Worm (Caenorhabditis elegans) whole organism, L4 larva: ENCODE data around the gene T28A8.2.

Experiments
- D1046.2 ChIP-seq: fragments of 200-800 bp; sonication (Bioruptor generic); IDR thresholded peaks from 2 replicates; pipeline ENCODE4 v1.3.6; 2022; ENCODE audit warnings: missing genetic modification characterization, missing compliant biosample characterization
- F10B5.3 ChIP-seq: sonication (generic microtip); optimal IDR thresholded peaks from 2 replicates; lab custom pipeline; 2016; ENCODE audit warnings: mild to moderate bottlenecking, missing genetic modification characterization, missing compliant biosample characterization
- F37D6.2 ChIP-seq: sonication (generic microtip); optimal IDR thresholded peaks from 2 replicates; lab custom pipeline; 2016; ENCODE audit warnings: mild to moderate bottlenecking, missing genetic modification characterization, missing compliant biosample characterization
- F49E8.2 ChIP-seq: sonication (generic microtip); optimal IDR thresholded peaks from 2 replicates; lab custom pipeline; 2016; ENCODE audit warnings: missing compliant biosample characterization, mild to moderate bottlenecking, missing genetic modification characterization, borderline replicate concordance
- T20F7.1 ChIP-seq: fragments of 200-800 bp; sonication (Bioruptor generic); optimal IDR thresholded peaks from 2 replicates; lab custom pipeline; 2018; ENCODE audit warnings: mild to moderate bottlenecking, missing genetic modification characterization, missing compliant biosample characterization
- Y48G9A.11 ChIP-seq: fragments of 200-800 bp; sonication (Bioruptor generic); IDR thresholded peaks from 2 replicates; pipeline ENCODE4 v1.3.6; 2022; ENCODE audit warnings: missing genetic modification reagents, missing genetic modification characterization, missing compliant biosample characterization
- Y5F2A.4 ChIP-seq: fragments of 200-800 bp; sonication (Bioruptor generic); optimal IDR thresholded peaks from 2 replicates; lab custom pipeline; 2018; ENCODE audit warnings: mild to moderate bottlenecking, missing genetic modification characterization, missing compliant biosample characterization
- Y75B8A.6 ChIP-seq: fragments of 200-800 bp; sonication (Bioruptor generic); IDR thresholded peaks from 2 replicates; pipeline ENCODE4 v1.3.6; 2022; ENCODE audit warnings: missing genetic modification reagents, missing genetic modification characterization, missing compliant biosample characterization
- aha-1 ChIP-seq: fragments of 150-350 bp; peaks from one replicate; lab custom pipeline; 2014; ENCODE audit warnings: missing biosample characterization, missing genetic modification characterization
- attf-4 ChIP-seq: sonication (generic microtip); optimal IDR thresholded peaks from 3 replicates; lab custom pipeline; 2017; ENCODE audit warnings: missing biosample characterization, missing genetic modification characterization
- ceh-20 ChIP-seq: fragments of 200-800 bp; sonication (Bioruptor generic); IDR thresholded peaks from 2 replicates; pipeline ENCODE4 v1.3.6; 2022; ENCODE audit warnings: missing genetic modification reagents, missing genetic modification characterization, missing compliant biosample characterization
- ceh-32 ChIP-seq: sonication (generic microtip); optimal IDR thresholded peaks from 2 replicates; lab custom pipeline; 2016; ENCODE audit warnings: mild to moderate bottlenecking, missing genetic modification characterization, missing compliant biosample characterization; ENCODE audit not compliant: poor library complexity
- daf-16 ChIP-seq, 3 experiments: sonication (generic microtip); optimal IDR thresholded peaks; 2 replicates each; lab custom pipeline; 2016 to 2017; ENCODE audit warnings: missing genetic modification characterization in 3 of 3, missing genetic modification reagents in 3 of 3, mild to moderate bottlenecking in 2 of 3, missing compliant biosample characterization in 2 of 3, missing biosample characterization in 1 of 3, moderate library complexity in 1 of 3
- dmd-6 ChIP-seq: fragments of 200-800 bp; sonication (Bioruptor generic); IDR thresholded peaks from 2 replicates; pipeline ENCODE4 v1.3.6; 2022; ENCODE audit warnings: missing genetic modification reagents, missing genetic modification characterization, missing compliant biosample characterization
- duxl-1 ChIP-seq: sonication (generic microtip); optimal IDR thresholded peaks from 2 replicates; lab custom pipeline; 2016; ENCODE audit warnings: mild to moderate bottlenecking, missing genetic modification characterization, moderate library complexity, missing compliant biosample characterization; ENCODE audit not compliant: poor library complexity
- dve-1 ChIP-seq: sonication (generic microtip); optimal IDR thresholded peaks from 2 replicates; lab custom pipeline; 2017; ENCODE audit warnings: antibody characterized with exemption, mild to moderate bottlenecking, missing genetic modification characterization, missing compliant biosample characterization; ENCODE audit not compliant: insufficient read depth
- egl-27 ChIP-seq: sonication (generic microtip); optimal IDR thresholded peaks from 3 replicates; lab custom pipeline; 2017; ENCODE audit warnings: missing biosample characterization, missing genetic modification reagents, missing genetic modification characterization
- egl-43 ChIP-seq: fragments of 200-800 bp; sonication (Bioruptor generic); IDR thresholded peaks from 2 replicates; pipeline ENCODE4 v1.3.6; 2022; ENCODE audit warnings: missing genetic modification reagents, missing genetic modification characterization, missing compliant biosample characterization
- gei-8 ChIP-seq: fragments of 200-800 bp; sonication (Bioruptor generic); optimal IDR thresholded peaks from 2 replicates; lab custom pipeline; 2018; ENCODE audit warnings: mild to moderate bottlenecking, missing genetic modification characterization, missing compliant biosample characterization
- hlh-11 ChIP-seq: fragments of 200-800 bp; sonication (Bioruptor generic); optimal IDR thresholded peaks from 2 replicates; lab custom pipeline; 2018; ENCODE audit warnings: mild to moderate bottlenecking, missing genetic modification characterization, missing compliant biosample characterization
- hmg-1.1 ChIP-seq: fragments of 200-800 bp; sonication (Bioruptor generic); IDR thresholded peaks from 2 replicates; pipeline ENCODE4 v1.3.6; 2022; ENCODE audit warnings: missing genetic modification reagents, missing genetic modification characterization, missing compliant biosample characterization
- lin-1 ChIP-seq: fragments of 200-800 bp; sonication (Bioruptor generic); IDR thresholded peaks from 2 replicates; pipeline ENCODE4 v1.3.6; 2022; ENCODE audit warnings: missing genetic modification reagents, missing genetic modification characterization, missing compliant biosample characterization
- madf-9 ChIP-seq: fragments of 200-800 bp; sonication (Bioruptor generic); conservative IDR thresholded peaks from 2 replicates; pipeline ENCODE4 v1.3.6; 2022; ENCODE audit warnings: missing genetic modification reagents, missing genetic modification characterization, missing compliant biosample characterization
- mdt-29 ChIP-seq: fragments of 200-800 bp; sonication (Bioruptor generic); IDR thresholded peaks from 2 replicates; pipeline ENCODE4 v1.3.6; 2022; ENCODE audit warnings: missing genetic modification reagents, missing genetic modification characterization, missing compliant biosample characterization
- mes-2 ChIP-seq: sonication (generic microtip); optimal IDR thresholded peaks from 2 replicates; lab custom pipeline; 2016; ENCODE audit warnings: missing genotype, mild to moderate bottlenecking, missing genetic modification characterization, missing compliant biosample characterization; ENCODE audit not compliant: poor library complexity, severe bottlenecking
- nhr-237 ChIP-seq: sonication (generic microtip); optimal IDR thresholded peaks from 2 replicates; lab custom pipeline; 2017; ENCODE audit warnings: missing biosample characterization, missing genetic modification characterization
- nhr-25 ChIP-seq: sonication (generic microtip); optimal IDR thresholded peaks from 2 replicates; lab custom pipeline; 2017; ENCODE audit warnings: missing genetic modification characterization, mild to moderate bottlenecking, missing compliant biosample characterization, antibody characterized with exemption, moderate library complexity, borderline replicate concordance; ENCODE audit not compliant: insufficient read depth
- nhr-28 ChIP-seq: fragments of 150-350 bp; optimal IDR thresholded peaks from 2 replicates; lab custom pipeline; 2014; ENCODE audit warnings: missing biosample characterization, missing genetic modification characterization
- pha-4 ChIP-seq, 2 experiments: fragments of 150-350 bp in 1 of 2; fragments of 200-800 bp in 1 of 2; sonication (Bioruptor generic) in 1 of 2; IDR thresholded peaks in 1 of 2; optimal IDR thresholded peaks in 1 of 2; 2 replicates each; pipeline versions ENCODE4 v1.3.6 to Lab custom; 2014 to 2022; ENCODE audit warnings: missing genetic modification characterization in 2 of 2, missing genetic modification reagents in 2 of 2, missing biosample characterization in 1 of 2, missing compliant biosample characterization in 1 of 2
- php-3 ChIP-seq: fragments of 200-800 bp; sonication (Bioruptor generic); IDR thresholded peaks from 2 replicates; pipeline ENCODE4 v1.3.6; 2022; ENCODE audit warnings: missing genetic modification reagents, missing genetic modification characterization, missing compliant biosample characterization
- pqm-1 ChIP-seq: sonication (generic microtip); optimal IDR thresholded peaks from 2 replicates; lab custom pipeline; 2017; ENCODE audit warnings: missing biosample characterization, missing genetic modification characterization
- snpc-1.2 ChIP-seq: fragments of 200-800 bp; sonication (Bioruptor generic); IDR thresholded peaks from 2 replicates; pipeline ENCODE4 v1.3.6; 2022; ENCODE audit warnings: missing genetic modification reagents, missing genetic modification characterization, missing compliant biosample characterization
- spr-3 ChIP-seq: fragments of 200-800 bp; sonication (Bioruptor generic); optimal IDR thresholded peaks from 2 replicates; lab custom pipeline; 2018; ENCODE audit warnings: mild to moderate bottlenecking, missing genetic modification characterization, missing compliant biosample characterization
- zip-2 ChIP-seq: fragments of 150-350 bp; optimal IDR thresholded peaks from 2 replicates; lab custom pipeline; 2014; ENCODE audit warnings: missing biosample characterization, missing genetic modification characterization
- ztf-7 ChIP-seq: fragments of 150-350 bp; optimal IDR thresholded peaks from 2 replicates; lab custom pipeline; 2014; ENCODE audit warnings: missing biosample characterization, missing genetic modification characterization

Gene T28A8.2

ce11 chrIII:13526191-13526590 lies 30.7 kb upstream of the T28A8.2 start:
- TF ChIP-seq pqm-1 (tag; lab: Kevin White, UChicago) (peak; percentile 84), D1046.2 (GFP tag; lab: Robert Waterston, UW) (no peak), nhr-25 (tag; lab: Kevin White, UChicago) (no peak), aha-1 (tag; lab: Kevin White, UChicago) (peak; percentile 46), snpc-1.2 (GFP tag; lab: Robert Waterston, UW) (no peak), php-3 (GFP tag; lab: Robert Waterston, UW) (0 out of 2 replicates have a peak, but pooled peaks have one; percentile 22), dve-1 (peak; percentile 77), mes-2 (tag; lab: Kevin White, UChicago) (peak; percentile 50), daf-16 (GFP tag; optimal IDR thresholded peaks at IDR 0.05; lab: Kevin White, UChicago) (no peak), daf-16 (tag; optimal IDR thresholded peaks at IDR 0.05; lab: Kevin White, UChicago) (peak; percentile 91), nhr-28 (tag; lab: Kevin White, UChicago) (peak; percentile 52), dmd-6 (peak; percentile 23; the same call in 1 of the 2 replicates), hlh-11 (tag; lab: Kevin White, UChicago) (peak; percentile 11), T20F7.1 (GFP tag; lab: Kevin White, UChicago) (no peak), nhr-237 (tag; lab: Kevin White, UChicago) (no peak)

- TF ChIP-seq ceh-20 (GFP tag; lab: Robert Waterston, UW) (no peak), aha-1 (tag; lab: Kevin White, UChicago) (peak; percentile 94), egl-43 (GFP tag; lab: Robert Waterston, UW) (0 out of 2 replicates have a peak, but pooled peaks have one; percentile 48), F49E8.2 (tag; lab: Kevin White, UChicago) (no peak), F10B5.3 (tag; lab: Kevin White, UChicago) (no peak), hmg-1.1 (GFP tag; lab: Robert Waterston, UW) (0 out of 2 replicates have a peak, but pooled peaks have one; percentile 18), ceh-32 (tag; lab: Kevin White, UChicago) (no peak), F37D6.2 (no peak), pha-4 (GFP tag; IDR thresholded peaks at IDR 0.05; lab: Robert Waterston, UW) (no peak), pha-4 (tag; optimal IDR thresholded peaks at IDR 0.05; lab: Kevin White, UChicago) (no peak), mdt-29 (no peak), lin-1 (GFP tag; lab: Robert Waterston, UW) (no peak), nhr-25 (tag; lab: Kevin White, UChicago) (no peak), zip-2 (tag; lab: Kevin White, UChicago) (no peak), duxl-1 (tag; lab: Kevin White, UChicago) (no peak), gei-8 (GFP tag; lab: Kevin White, UChicago) (no peak), nhr-237 (tag; lab: Kevin White, UChicago) (no peak), Y75B8A.6 (GFP tag; lab: Robert Waterston, UW) (no peak), attf-4 (tag; lab: Kevin White, UChicago) (no peak), egl-27 (tag; lab: Kevin White, UChicago) (no peak), ztf-7 (tag; lab: Kevin White, UChicago) (no peak), spr-3 (no peak), Y5F2A.4 (GFP tag; lab: Kevin White, UChicago) (no peak), Y48G9A.11 (GFP tag; lab: Robert Waterston, UW) (no peak), pqm-1 (tag; lab: Kevin White, UChicago) (no peak), madf-9 (0 out of 2 replicates have a peak, but pooled peaks have one; percentile 11)
Measured at ce11 chrIII:13525118-13525839, 29.8 kb upstream of the T28A8.2 start.
